Fruit fly (Drosophila melanogaster): ENCODE data around the gene CG42752.
A peak's percentile ranks its signal among the peaks of the same experiment; 100 is the strongest.

The CG42752 gene

DNA sequence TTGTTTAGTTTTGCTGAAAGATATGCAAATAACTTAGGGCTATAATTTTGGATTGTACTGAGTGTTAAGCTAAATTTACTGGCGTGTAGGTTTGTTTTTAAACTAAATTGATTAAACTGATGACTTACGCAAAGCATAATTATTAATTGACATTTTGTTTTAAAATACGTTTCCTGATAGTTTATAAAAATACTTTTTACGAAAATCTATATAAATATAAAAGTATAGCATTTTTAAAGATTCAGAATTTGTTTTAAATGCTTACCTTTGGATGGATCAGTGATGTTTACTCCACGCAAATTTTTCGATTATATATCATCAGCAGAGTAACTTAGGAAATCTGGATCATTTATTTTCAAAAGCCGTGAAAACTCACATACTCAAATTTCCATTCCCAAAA, at the start of gene CG42752, which contains the start of gene CG15167:
Gene CG42752, minus strand, starts transcription at position 101 of the 400 bp plus-strand sequence.
Gene CG15167, plus strand, starts transcription at position 349 of the 400 bp plus-strand sequence.
- TF ChIP-seq CG11695 (GFP tag; IDR thresholded peaks at IDR 0.05) (no peak), chinmo (GFP tag; IDR thresholded peaks at IDR 0.05; ENCODE audit: partially characterized antibody) (no peak), pan (optimal IDR thresholded peaks at IDR 0.05) (no peak), pan (GFP tag; optimal IDR thresholded peaks at IDR 0.05 in 1 of 2, IDR thresholded peaks at IDR 0.05 in 1 of 2) (no peak), zen2 (GFP tag; IDR thresholded peaks at IDR 0.05; ENCODE audit: partially characterized antibody) (no peak), Bteb2 (GFP tag; optimal IDR thresholded peaks at IDR 0.05) (no peak), cwo (GFP tag; optimal IDR thresholded peaks at IDR 0.05) (no peak), sens (GFP tag) (no peak), tin (GFP tag; optimal IDR thresholded peaks at IDR 0.05) (no peak), CG5245 (GFP tag; optimal IDR thresholded peaks at IDR 0.05) (no peak), yki (optimal IDR thresholded peaks at IDR 0.05) (no peak), ken (GFP tag; IDR thresholded peaks at IDR 0.05) (no peak), HLH4C (GFP tag; IDR thresholded peaks at IDR 0.05; ENCODE audit: partially characterized antibody) (no peak), CG15479 (GFP tag; optimal IDR thresholded peaks at IDR 0.05) (no peak), CG33557 (GFP tag; optimal IDR thresholded peaks at IDR 0.05) (no peak), chm (GFP tag; IDR thresholded peaks at IDR 0.05) (no peak), mld (GFP tag; IDR thresholded peaks at IDR 0.05; ENCODE audit: partially characterized antibody) (no peak), dysf (GFP tag; IDR thresholded peaks at IDR 0.05) (no peak), CG12299 (tag; optimal IDR thresholded peaks at IDR 0.05) (no peak), ase (GFP tag; IDR thresholded peaks at IDR 0.05) (no peak), CG8290 (GFP tag; optimal IDR thresholded peaks at IDR 0.05) (no peak), CG8290 (tag; optimal IDR thresholded peaks at IDR 0.05) (no peak)

DNA sequence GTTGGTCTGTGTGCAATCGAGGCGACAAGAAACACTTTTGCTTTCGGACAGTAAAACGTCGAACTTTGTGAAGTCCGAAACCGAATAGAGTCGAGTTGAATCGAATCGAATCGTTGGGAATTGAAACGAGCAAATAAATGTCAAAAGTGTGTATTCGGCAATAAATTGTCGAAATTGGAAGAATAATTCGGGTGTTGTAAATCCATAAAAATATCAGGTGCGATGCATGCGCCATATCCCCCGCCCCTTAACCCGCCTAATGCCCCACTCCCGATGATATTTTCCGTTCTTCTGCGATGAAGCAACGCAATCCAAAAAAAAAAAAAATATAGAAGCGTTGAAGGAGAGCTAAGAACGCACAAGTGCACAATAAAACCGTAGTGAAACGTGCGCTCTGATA, 49.0 kb upstream of the CG42752 start:
- TF ChIP-seq ind (GFP tag; optimal IDR thresholded peaks at IDR 0.05) = no peak
- TF ChIP-seq CG17359 (tag; optimal IDR thresholded peaks at IDR 0.05) = peak; percentile 21
- no peak for TF ChIP-seq tgo (GFP tag; IDR thresholded peaks at IDR 0.05)
- TF ChIP-seq CG11560 (tag; IDR thresholded peaks at IDR 0.05) = no peak
- no peak for TF ChIP-seq CG33557 (GFP tag; optimal IDR thresholded peaks at IDR 0.05)
- no peak for TF ChIP-seq Gsc (GFP tag; IDR thresholded peaks at IDR 0.05)
- TF ChIP-seq emc (GFP tag; optimal IDR thresholded peaks at IDR 0.05) = no peak
- no peak for TF ChIP-seq CG12391 (tag; optimal IDR thresholded peaks at IDR 0.05)
- TF ChIP-seq CHES-1-like (GFP tag; optimal IDR thresholded peaks at IDR 0.05) = no peak
- TF ChIP-seq Lim3 (GFP tag; IDR thresholded peaks at IDR 0.05) = no peak
- peak; percentile 44 for TF ChIP-seq sug (tag; optimal IDR thresholded peaks at IDR 0.05)
- TF ChIP-seq CG7928 (GFP tag; optimal IDR thresholded peaks at IDR 0.05) = no peak
- TF ChIP-seq CG15601 (tag; optimal IDR thresholded peaks at IDR 0.05) = peak; percentile 22
- peak; percentile 16 for TF ChIP-seq exex (tag; optimal IDR thresholded peaks at IDR 0.05)
- TF ChIP-seq gem (tag; optimal IDR thresholded peaks at IDR 0.05) = no peak
- no peak for TF ChIP-seq so (GFP tag; IDR thresholded peaks at IDR 0.05)
- TF ChIP-seq cwo (GFP tag; optimal IDR thresholded peaks at IDR 0.05) = peak; percentile 38
- peak; percentile 43 for TF ChIP-seq Blimp-1 (GFP tag; optimal IDR thresholded peaks at IDR 0.05)
- TF ChIP-seq dati (GFP tag; IDR thresholded peaks at IDR 0.05) = no peak
- no peak for TF ChIP-seq Hr3 (GFP tag; optimal IDR thresholded peaks at IDR 0.05)
- TF ChIP-seq sr (GFP tag; IDR thresholded peaks at IDR 0.05) = no peak
- TF ChIP-seq CG32532 (GFP tag; IDR thresholded peaks at IDR 0.05) = no peak
- TF ChIP-seq CG14667 (GFP tag; IDR thresholded peaks at IDR 0.05) = no peak
- no peak for TF ChIP-seq fu2 (GFP tag; optimal IDR thresholded peaks at IDR 0.05)
- TF ChIP-seq CG6689 (GFP tag; IDR thresholded peaks at IDR 0.05) = no peak
- no peak for TF ChIP-seq ab (GFP tag; optimal IDR thresholded peaks at IDR 0.05)
- TF ChIP-seq CG15479 (GFP tag; optimal IDR thresholded peaks at IDR 0.05) = no peak
- no peak for TF ChIP-seq Spps (tag; optimal IDR thresholded peaks at IDR 0.05)
- no peak for TF ChIP-seq Mrtf (GFP tag; IDR thresholded peaks at IDR 0.05)
- TF ChIP-seq CG7372 (GFP tag; IDR thresholded peaks at IDR 0.05) = peak; percentile 22; the same call in 1 of the 2 replicates
- TF ChIP-seq Oaz (GFP tag; IDR thresholded peaks at IDR 0.05) = no peak
- TF ChIP-seq HHEX (GFP tag; optimal IDR thresholded peaks at IDR 0.05) = no peak
- TF ChIP-seq Med (GFP tag) = peak; percentile 61
- TF ChIP-seq wdn (GFP tag; IDR thresholded peaks at IDR 0.05) = no peak

Data from whole organism, embryonic.